Worm (Caenorhabditis elegans) whole organism, late embryonic: ENCODE data around the gene T28A11.22.

Experiments
- C08G9.2 ChIP-seq: sonication (generic microtip); optimal IDR thresholded peaks from 2 replicates; lab custom pipeline; 2016; ENCODE audit warnings: mild to moderate bottlenecking, missing genetic modification characterization, moderate library complexity, missing compliant biosample characterization
- F13H6.1 ChIP-seq: sonication (generic microtip); optimal IDR thresholded peaks from 2 replicates; lab custom pipeline; 2016; ENCODE audit warnings: missing genetic modification characterization, missing compliant biosample characterization
- T23F11.4 ChIP-seq: fragments of 200-800 bp; sonication (Bioruptor generic); optimal IDR thresholded peaks from 2 replicates; lab custom pipeline; 2018; ENCODE audit warnings: mild to moderate bottlenecking, missing genetic modification characterization, missing compliant biosample characterization
- ahr-1 ChIP-seq: sonication (generic microtip); optimal IDR thresholded peaks from 2 replicates; lab custom pipeline; 2016; ENCODE audit warnings: missing genetic modification characterization, missing compliant biosample characterization
- ama-1 ChIP-seq: fragments of 150-350 bp; optimal IDR thresholded peaks from 2 replicates; lab custom pipeline; 2014
- ceh-34 ChIP-seq: sonication (generic microtip); optimal IDR thresholded peaks from 2 replicates; lab custom pipeline; 2016; ENCODE audit warnings: mild to moderate bottlenecking, missing genetic modification characterization, missing compliant biosample characterization
- dve-1 ChIP-seq: sonication (generic microtip); optimal IDR thresholded peaks from 2 replicates; lab custom pipeline; 2017; ENCODE audit warnings: antibody characterized with exemption, mild to moderate bottlenecking, missing genetic modification characterization, missing compliant biosample characterization
- elt-2 ChIP-seq: sonication (generic microtip); optimal IDR thresholded peaks from 2 replicates; lab custom pipeline; 2016; ENCODE audit warnings: missing genetic modification reagents, missing genetic modification characterization, missing compliant biosample characterization
- fkh-10 ChIP-seq: fragments of 150-350 bp; optimal IDR thresholded peaks from 2 replicates; lab custom pipeline; 2014; ENCODE audit warnings: missing biosample characterization, missing genetic modification reagents, missing genetic modification characterization
- mec-3 ChIP-seq: sonication (generic microtip); optimal IDR thresholded peaks from 2 replicates; lab custom pipeline; 2016; ENCODE audit warnings: borderline replicate concordance, missing genetic modification characterization, missing compliant biosample characterization
- nhr-11 ChIP-seq: fragments of 150-350 bp; optimal IDR thresholded peaks from 2 replicates; lab custom pipeline; 2014; ENCODE audit warnings: missing biosample characterization, missing genetic modification characterization
- pat-9 ChIP-seq: fragments of 200-800 bp; sonication (Bioruptor generic); optimal IDR thresholded peaks from 2 replicates; lab custom pipeline; 2018; ENCODE audit warnings: mild to moderate bottlenecking, missing genetic modification characterization, moderate library complexity, missing compliant biosample characterization
- pros-1 ChIP-seq: fragments of 150-350 bp; optimal IDR thresholded peaks from 2 replicates; lab custom pipeline; 2014; ENCODE audit warnings: missing biosample characterization, missing genetic modification reagents, missing genetic modification characterization
- ttx-3 ChIP-seq: sonication (generic microtip); optimal IDR thresholded peaks from 2 replicates; lab custom pipeline; 2016; ENCODE audit warnings: missing genetic modification reagents, missing genetic modification characterization, missing compliant biosample characterization

DNA sequence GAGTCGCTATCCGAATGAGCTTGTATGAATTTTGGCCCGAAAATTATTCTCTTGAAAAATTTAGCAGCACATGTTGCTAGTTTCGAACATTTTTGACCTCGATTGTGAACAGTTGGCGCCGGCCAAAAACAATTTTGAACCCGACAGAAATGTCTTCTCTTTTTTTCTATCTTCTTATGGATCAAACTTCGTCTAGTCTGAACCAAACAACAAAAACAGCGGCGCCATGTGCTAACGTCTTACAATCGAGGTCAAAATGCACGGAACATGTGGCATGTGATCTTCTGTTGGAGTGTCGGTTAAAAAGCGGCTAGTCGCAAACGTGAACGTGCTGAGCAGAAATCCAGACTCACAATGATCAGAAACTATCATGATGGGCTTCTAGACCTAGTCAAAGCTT is 18.8 kb downstream of the T28A11.22 start:
- no peak for TF ChIP-seq mec-3
- no peak for TF ChIP-seq C08G9.2 (tag; lab: Kevin White, UChicago)
- no peak for TF ChIP-seq F13H6.1 (tag; lab: Kevin White, UChicago)
- no peak for TF ChIP-seq ahr-1 (tag; lab: Kevin White, UChicago)
- TF ChIP-seq pros-1 (tag; lab: Kevin White, UChicago), result no peak
- no peak for TF ChIP-seq nhr-11 (tag; lab: Kevin White, UChicago)
- no peak for TF ChIP-seq ama-1 (lab: Kevin White, UChicago)
- no peak for TF ChIP-seq dve-1 (tag; lab: Kevin White, UChicago)
- TF ChIP-seq ttx-3 (tag; lab: Kevin White, UChicago), result no peak
- no peak for TF ChIP-seq fkh-10 (GFP tag; lab: Kevin White, UChicago)
- no peak for TF ChIP-seq T23F11.4 (GFP tag; lab: Kevin White, UChicago)
- TF ChIP-seq pat-9, result no peak
- no peak for TF ChIP-seq elt-2 (tag; lab: Kevin White, UChicago)
- no peak for TF ChIP-seq ceh-34
